Worm (Caenorhabditis elegans): Measurements from ENCODE around the gene pqn-16.

The pqn-16 gene

ce11 chrV:9175218-9175837, 1.4 kb downstream of the pqn-16 start, which contains the start of gene spas-1 (continued):
- TF ChIP-seq sea-2 (GFP tag; optimal IDR thresholded peaks at IDR 0.05) (no peak), skn-1 (tag; optimal IDR thresholded peaks at IDR 0.05) (no peak), nhr-23 (tag; optimal IDR thresholded peaks at IDR 0.05) (peak; percentile 89), nhr-76 (tag; optimal IDR thresholded peaks at IDR 0.05) (no peak), snpc-4 (tag; optimal IDR thresholded peaks at IDR 0.05) (peak; percentile 88), nhr-11 (tag; optimal IDR thresholded peaks at IDR 0.05) (no peak), pha-4 (tag; optimal IDR thresholded peaks at IDR 0.05) (peak; percentile 95), ceh-9 (tag; optimal IDR thresholded peaks at IDR 0.05) (no peak), tbx-2 (tag; optimal IDR thresholded peaks at IDR 0.05) (peak; percentile 76), unc-39 (tag; optimal IDR thresholded peaks at IDR 0.05) (no peak), lin-15B (tag; optimal IDR thresholded peaks at IDR 0.05) (peak; percentile 88), lsy-12 (tag; optimal IDR thresholded peaks at IDR 0.05) (peak; percentile 73), nhr-237 (tag; optimal IDR thresholded peaks at IDR 0.05) (no peak), fkh-2 (tag; optimal IDR thresholded peaks at IDR 0.05) (no peak), ama-1 (optimal IDR thresholded peaks at IDR 0.05) (peak; percentile 41), pqm-1 (tag; optimal IDR thresholded peaks at IDR 0.05) (peak; percentile 73), mdl-1 (tag; optimal IDR thresholded peaks at IDR 0.05) (no peak), nhr-67 (tag; optimal IDR thresholded peaks at IDR 0.05) (no peak), nhr-43 (tag; optimal IDR thresholded peaks at IDR 0.05; ENCODE audit: poor library complexity, severe bottlenecking) (peak; percentile 77), R02D3.7 (tag; optimal IDR thresholded peaks at IDR 0.05) (peak; percentile 75), ztf-4 (tag; optimal IDR thresholded peaks at IDR 0.05) (no peak), ceh-16 (tag; optimal IDR thresholded peaks at IDR 0.05) (no peak), nhr-28 (tag; optimal IDR thresholded peaks at IDR 0.05) (no peak), zag-1 (tag; optimal IDR thresholded peaks at IDR 0.05) (no peak)

DNA sequence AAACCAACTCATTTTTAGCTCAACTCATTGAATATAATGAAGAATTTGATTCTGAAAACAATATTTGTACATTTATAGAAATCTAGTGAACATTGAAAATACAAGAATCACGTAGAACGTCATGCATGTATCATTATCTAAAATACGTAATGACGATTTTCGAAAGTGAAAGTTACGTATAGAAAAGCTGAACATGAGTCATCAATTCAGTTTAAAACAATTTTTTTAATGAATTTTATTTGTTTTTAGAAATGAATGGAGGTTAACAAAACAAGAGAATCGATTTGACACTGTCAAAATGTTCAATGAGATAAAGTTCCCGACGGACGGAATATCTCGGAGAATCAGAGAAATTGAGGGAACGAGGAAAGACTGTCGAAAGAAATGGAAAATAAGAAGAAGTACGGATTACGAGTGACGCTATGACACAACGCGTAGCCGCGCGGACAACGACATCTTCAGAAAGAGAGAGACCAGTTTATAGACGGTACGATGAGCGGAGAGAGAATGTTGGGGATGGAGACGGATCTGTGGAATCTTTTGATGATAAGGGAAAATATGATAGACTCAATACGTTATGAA, 7.9 kb downstream of the pqn-16 start, which contains the start of gene ptr-1:
ptr-1 (minus strand) TSS at position 51 of the 582 bp plus-strand sequence.
- TF ChIP-seq elt-2 (tag; optimal IDR thresholded peaks at IDR 0.05) (no peak), zag-1 (tag; optimal IDR thresholded peaks at IDR 0.05) (no peak), nhr-23 (tag; optimal IDR thresholded peaks at IDR 0.05) (no peak), nhr-76 (tag; optimal IDR thresholded peaks at IDR 0.05) (no peak), ceh-82 (tag; optimal IDR thresholded peaks at IDR 0.05) (no peak), nhr-237 (tag; optimal IDR thresholded peaks at IDR 0.05) (no peak), ztf-4 (tag; optimal IDR thresholded peaks at IDR 0.05) (no peak), jun-1 (tag; optimal IDR thresholded peaks at IDR 0.05) (no peak), ceh-28 (tag; optimal IDR thresholded peaks at IDR 0.05) (no peak), unc-39 (tag; optimal IDR thresholded peaks at IDR 0.05) (no peak), daf-12 (tag; optimal IDR thresholded peaks at IDR 0.05) (no peak), ztf-11 (tag; optimal IDR thresholded peaks at IDR 0.05) (no peak), R02D3.7 (tag; optimal IDR thresholded peaks at IDR 0.05) (no peak), nfya-1 (tag; optimal IDR thresholded peaks at IDR 0.05; ENCODE audit: insufficient read depth) (no peak), eor-1 (tag; optimal IDR thresholded peaks at IDR 0.05) (no peak), mml-1 (tag; optimal IDR thresholded peaks at IDR 0.05) (no peak), nhr-43 (tag; optimal IDR thresholded peaks at IDR 0.05; ENCODE audit: poor library complexity, severe bottlenecking) (no peak)

- TF ChIP-seq jun-1 (tag; optimal IDR thresholded peaks at IDR 0.05): no peak
- TF ChIP-seq egl-5 (tag; optimal IDR thresholded peaks at IDR 0.05): no peak
- TF ChIP-seq elt-1 (tag; optimal IDR thresholded peaks at IDR 0.05): no peak
- TF ChIP-seq nhr-12 (tag; optimal IDR thresholded peaks at IDR 0.05): no peak
- TF ChIP-seq nhr-77 (tag; optimal IDR thresholded peaks at IDR 0.05): no peak
These were observed 10.0 kb downstream of the pqn-16 start for ce11 chrV:9183718-9184441.

Measured in whole organism, L3 larva.